Worm (Caenorhabditis elegans) whole organism, L2 larva: ENCODE results near the gene Y39B6A.7.
A peak's percentile ranks its signal among the peaks of the same experiment; 100 is the strongest.

Experiments
- C34F6.9 ChIP-seq: fragments of 150-350 bp; optimal IDR thresholded peaks from 2 replicates; lab custom pipeline; 2014; ENCODE audit warnings: missing biosample characterization, missing genetic modification characterization
- F13H6.1 ChIP-seq: sonication (generic microtip); optimal IDR thresholded peaks from 2 replicates; lab custom pipeline; 2016; ENCODE audit warnings: missing genetic modification characterization, missing compliant biosample characterization
- R02D3.7 ChIP-seq: fragments of 150-350 bp; optimal IDR thresholded peaks from 2 replicates; lab custom pipeline; 2014; ENCODE audit warnings: missing biosample characterization, missing genetic modification characterization
- Y55F3AM.14 ChIP-seq: fragments of 200-800 bp; sonication (Bioruptor generic); optimal IDR thresholded peaks from 2 replicates; lab custom pipeline; 2018; ENCODE audit warnings: mild to moderate bottlenecking, missing genetic modification characterization, missing compliant biosample characterization
- ZK546.5 ChIP-seq: sonication (generic microtip); optimal IDR thresholded peaks from 2 replicates; lab custom pipeline; 2017; ENCODE audit warnings: missing biosample characterization, missing genetic modification characterization
- alr-1 ChIP-seq: fragments of 150-350 bp; optimal IDR thresholded peaks from 2 replicates; lab custom pipeline; 2014; ENCODE audit warnings: missing biosample characterization, missing genetic modification characterization
- aly-2 ChIP-seq: fragments of 150-350 bp; optimal IDR thresholded peaks from 2 replicates; lab custom pipeline; 2014; ENCODE audit warnings: missing biosample characterization, missing genetic modification characterization
- ama-1 ChIP-seq: fragments of 150-350 bp; optimal IDR thresholded peaks from 2 replicates; lab custom pipeline; 2018; ENCODE audit warnings: inconsistent platforms
- blmp-1 ChIP-seq: sonication (generic microtip); optimal IDR thresholded peaks from 2 replicates; lab custom pipeline; 2017; ENCODE audit warnings: missing genetic modification characterization, mild to moderate bottlenecking, missing compliant biosample characterization, antibody characterized with exemption, moderate library complexity; ENCODE audit not compliant: insufficient read depth
- ceh-16 ChIP-seq: fragments of 150-350 bp; optimal IDR thresholded peaks from 2 replicates; lab custom pipeline; 2014; ENCODE audit warnings: missing biosample characterization, missing genetic modification characterization
- ceh-82 ChIP-seq: fragments of 150-350 bp; optimal IDR thresholded peaks from 2 replicates; lab custom pipeline; 2014; ENCODE audit warnings: missing biosample characterization, missing genetic modification characterization
- crh-2 ChIP-seq: sonication (generic microtip); optimal IDR thresholded peaks from 2 replicates; lab custom pipeline; 2017; ENCODE audit warnings: missing biosample characterization, missing genetic modification characterization
- dmd-4 ChIP-seq: sonication (generic microtip); optimal IDR thresholded peaks from 2 replicates; lab custom pipeline; 2017; ENCODE audit warnings: missing biosample characterization, missing genetic modification characterization
- egl-27 ChIP-seq: sonication (generic microtip); optimal IDR thresholded peaks from 3 replicates; lab custom pipeline; 2017; ENCODE audit warnings: missing biosample characterization, missing genetic modification reagents, missing genetic modification characterization
- elt-3 ChIP-seq: sonication (generic microtip); optimal IDR thresholded peaks from 2 replicates; lab custom pipeline; 2017; ENCODE audit warnings: missing biosample characterization, missing genetic modification characterization
- fos-1 ChIP-seq: fragments of 150-350 bp; optimal IDR thresholded peaks from 2 replicates; lab custom pipeline; 2014; ENCODE audit warnings: missing biosample characterization, missing genetic modification characterization
- gmeb-1 ChIP-seq: fragments of 150-350 bp; optimal IDR thresholded peaks from 2 replicates; lab custom pipeline; 2014; ENCODE audit warnings: missing biosample characterization, missing genetic modification characterization
- lin-11 ChIP-seq: fragments of 150-350 bp; sonication (generic microtip); optimal IDR thresholded peaks from 2 replicates; lab custom pipeline; 2014; ENCODE audit warnings: missing biosample characterization, missing genetic modification characterization, inconsistent platforms, mixed read lengths
- lin-13 ChIP-seq: fragments of 150-350 bp; optimal IDR thresholded peaks from 2 replicates; lab custom pipeline; 2014; ENCODE audit warnings: missing biosample characterization, missing genetic modification reagents, missing genetic modification characterization
- lin-39 ChIP-seq: fragments of 150-350 bp; optimal IDR thresholded peaks from 2 replicates; lab custom pipeline; 2014; ENCODE audit warnings: missing biosample characterization, missing genetic modification reagents, missing genetic modification characterization
- lsy-2 ChIP-seq, 2 experiments: fragments of 150-350 bp in 1 of 2; sonication (generic microtip) in 1 of 2; optimal IDR thresholded peaks; 2 replicates each; lab custom pipeline; 2014 to 2017; ENCODE audit warnings: missing biosample characterization in 2 of 2, missing genetic modification characterization in 2 of 2
- mbf-1 ChIP-seq: sonication (generic microtip); optimal IDR thresholded peaks from 2 replicates; lab custom pipeline; 2017; ENCODE audit warnings: missing biosample characterization, missing genetic modification characterization
- mdl-1 ChIP-seq, 2 experiments: fragments of 150-350 bp in 1 of 2; sonication (generic microtip) in 1 of 2; optimal IDR thresholded peaks; 2 replicates each; lab custom pipeline; 2017; ENCODE audit warnings: missing biosample characterization in 2 of 2, missing genetic modification characterization in 2 of 2
- nhr-10 ChIP-seq: sonication (generic microtip); optimal IDR thresholded peaks from 2 replicates; lab custom pipeline; 2017; ENCODE audit warnings: missing biosample characterization, missing genetic modification characterization
- nhr-11 ChIP-seq: fragments of 150-350 bp; optimal IDR thresholded peaks from 2 replicates; lab custom pipeline; 2014; ENCODE audit warnings: missing biosample characterization, missing genetic modification characterization
- nhr-12 ChIP-seq: fragments of 150-350 bp; optimal IDR thresholded peaks from 2 replicates; lab custom pipeline; 2014; ENCODE audit warnings: missing biosample characterization, missing genetic modification characterization
- nhr-129 ChIP-seq: fragments of 150-350 bp; optimal IDR thresholded peaks from 2 replicates; lab custom pipeline; 2014; ENCODE audit warnings: missing biosample characterization, missing genetic modification characterization
- nhr-21 ChIP-seq: fragments of 150-350 bp; optimal IDR thresholded peaks from 2 replicates; lab custom pipeline; 2014; ENCODE audit warnings: missing biosample characterization, missing genetic modification characterization
- nhr-23 ChIP-seq: fragments of 150-350 bp; optimal IDR thresholded peaks from 2 replicates; lab custom pipeline; 2014; ENCODE audit warnings: missing biosample characterization, missing genetic modification reagents, missing genetic modification characterization
- nhr-237 ChIP-seq: fragments of 150-350 bp; optimal IDR thresholded peaks from 2 replicates; lab custom pipeline; 2014; ENCODE audit warnings: missing biosample characterization, missing genetic modification characterization
- nhr-6 ChIP-seq: fragments of 150-350 bp; optimal IDR thresholded peaks from 2 replicates; lab custom pipeline; 2014; ENCODE audit warnings: missing biosample characterization, missing genetic modification characterization
- nhr-77 ChIP-seq: fragments of 150-350 bp; optimal IDR thresholded peaks from 2 replicates; lab custom pipeline; 2014; ENCODE audit warnings: missing biosample characterization, missing genetic modification characterization
- peb-1 ChIP-seq: fragments of 150-350 bp; optimal IDR thresholded peaks from 2 replicates; lab custom pipeline; 2014; ENCODE audit warnings: missing biosample characterization, missing genetic modification characterization
- sma-3 ChIP-seq: sonication (generic microtip); optimal IDR thresholded peaks from 2 replicates; lab custom pipeline; 2016; ENCODE audit warnings: missing genetic modification reagents, missing genetic modification characterization, missing compliant biosample characterization
- sma-9 ChIP-seq, 2 experiments: fragments of 150-350 bp in 1 of 2; sonication (generic microtip) in 1 of 2; optimal IDR thresholded peaks; 2 replicates each; lab custom pipeline; 2014 to 2016; ENCODE audit warnings: missing genetic modification characterization in 2 of 2, mild to moderate bottlenecking in 1 of 2, missing biosample characterization in 1 of 2, missing compliant biosample characterization in 1 of 2, missing genetic modification reagents in 1 of 2, moderate library complexity in 1 of 2
- unc-39 ChIP-seq: fragments of 150-350 bp; optimal IDR thresholded peaks from 2 replicates; lab custom pipeline; 2014; ENCODE audit warnings: missing biosample characterization, missing genetic modification characterization
- unc-55 ChIP-seq: fragments of 150-350 bp; sonication (generic microtip); optimal IDR thresholded peaks from 3 replicates; lab custom pipeline; 2014; ENCODE audit warnings: missing biosample characterization, missing genetic modification reagents, missing genetic modification characterization
- ztf-1 ChIP-seq: fragments of 200-800 bp; sonication (Bioruptor generic); conservative IDR thresholded peaks from 2 replicates; pipeline ENCODE4 v1.3.6; 2022; ENCODE audit warnings: missing genetic modification characterization, missing compliant biosample characterization
- ztf-11 ChIP-seq: sonication (generic microtip); optimal IDR thresholded peaks from 2 replicates; lab custom pipeline; 2017; ENCODE audit warnings: missing biosample characterization, missing genetic modification characterization

Gene Y39B6A.7

DNA sequence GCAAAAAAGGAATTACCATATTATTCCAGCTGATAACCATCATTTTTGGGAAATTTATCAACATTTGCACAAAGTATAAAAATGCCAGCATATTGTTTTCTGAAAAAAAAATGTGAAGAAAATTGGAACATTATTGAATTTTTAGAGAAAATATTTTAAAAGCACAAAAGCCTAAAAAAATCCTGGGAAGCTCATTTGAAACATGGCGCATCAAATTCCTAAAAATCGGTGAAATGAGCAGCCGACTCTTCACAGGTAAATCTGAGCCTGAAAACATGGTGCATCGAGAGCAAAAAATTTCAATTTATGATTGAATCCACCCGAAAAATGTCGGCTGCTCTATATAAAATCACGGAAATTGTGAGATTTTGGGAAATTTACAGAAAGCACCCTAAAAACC, at the start of gene Y39B6A.7:
TSS of gene Y39B6A.7 (minus strand) at position 101 of the 400 bp plus-strand sequence.
- TF ChIP-seq fos-1 (tag; lab: Kevin White, UChicago) (no peak), F13H6.1 (tag; lab: Kevin White, UChicago) (no peak), nhr-77 (tag; lab: Kevin White, UChicago) (no peak), blmp-1 (tag; lab: Kevin White, UChicago) (no peak), ztf-1 (GFP tag; lab: Robert Waterston, UW) (no peak), aly-2 (tag; lab: Kevin White, UChicago) (no peak), nhr-23 (tag; lab: Kevin White, UChicago) (no peak), nhr-12 (no peak), egl-27 (tag; lab: Kevin White, UChicago) (no peak), lin-11 (tag; lab: Kevin White, UChicago) (no peak), C34F6.9 (tag; lab: Kevin White, UChicago) (no peak), nhr-11 (tag; lab: Kevin White, UChicago) (no peak), ZK546.5 (tag; lab: Kevin White, UChicago) (no peak), peb-1 (no peak), lin-13 (GFP tag; lab: Kevin White, UChicago) (no peak), elt-3 (tag; lab: Kevin White, UChicago) (no peak)
- TF ChIP-seq, all 48 proteins: peak for 0

ce11 chrV:19189963-19190597, 41.1 kb upstream of the Y39B6A.7 start, which contains the start of the genes Y39B6A.3 and pph-5:
Gene Y39B6A.3, minus strand, starts transcription at chrV:19190013.
Gene pph-5, plus strand, starts transcription at chrV:19190547.
- TF ChIP-seq lsy-2 (tag; optimal IDR thresholded peaks at IDR 0.05; lab: Kevin White, UChicago) (peak; percentile 34 to 70), unc-55 (GFP tag; lab: Kevin White, UChicago) (peak; percentile 32), crh-2 (peak; percentile 44), C34F6.9 (tag; lab: Kevin White, UChicago) (peak; percentile 62), gmeb-1 (tag; lab: Kevin White, UChicago) (peak; percentile 39), alr-1 (no peak), Y55F3AM.14 (GFP tag; lab: Kevin White, UChicago) (no peak), lin-13 (GFP tag; lab: Kevin White, UChicago) (peak; percentile 71), nhr-129 (peak; percentile 31), R02D3.7 (tag; lab: Kevin White, UChicago) (peak; percentile 95)

DNA sequence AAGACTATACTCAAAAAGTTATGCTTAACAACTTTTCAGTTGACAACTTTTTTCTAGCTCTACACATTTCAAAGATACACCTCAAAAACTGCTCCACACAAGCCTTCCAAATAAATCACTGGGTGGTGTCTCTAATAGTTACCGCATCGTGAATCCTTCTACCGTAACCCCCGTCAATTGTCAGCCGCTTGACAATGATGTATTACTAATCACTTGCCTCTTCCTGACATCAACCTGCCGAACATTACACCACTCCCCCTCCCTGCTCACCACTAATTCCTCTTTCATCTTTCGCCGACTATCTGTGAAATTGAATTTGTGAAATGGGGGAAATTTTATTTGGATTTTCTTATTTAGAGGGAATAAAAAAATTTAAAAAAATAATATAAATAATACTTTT, 32.7 kb upstream of the Y39B6A.7 start:
- TF ChIP-seq F13H6.1 (tag; lab: Kevin White, UChicago) (no peak), alr-1 (no peak), nhr-21 (tag; lab: Kevin White, UChicago) (no peak), peb-1 (no peak), nhr-6 (tag; lab: Kevin White, UChicago) (no peak), mdl-1 (tag; optimal IDR thresholded peaks at IDR 0.05; lab: Kevin White, UChicago) (no peak), nhr-129 (no peak), ztf-1 (GFP tag; lab: Robert Waterston, UW) (no peak), Y55F3AM.14 (GFP tag; lab: Kevin White, UChicago) (no peak), nhr-11 (tag; lab: Kevin White, UChicago) (no peak), nhr-10 (tag; lab: Kevin White, UChicago) (no peak), R02D3.7 (tag; lab: Kevin White, UChicago) (no peak), lin-39 (tag; lab: Kevin White, UChicago) (no peak), sma-3 (GFP tag; lab: Kevin White, UChicago) (no peak), nhr-237 (tag; lab: Kevin White, UChicago) (no peak), aly-2 (tag; lab: Kevin White, UChicago) (no peak), ama-1 (no peak)

DNA sequence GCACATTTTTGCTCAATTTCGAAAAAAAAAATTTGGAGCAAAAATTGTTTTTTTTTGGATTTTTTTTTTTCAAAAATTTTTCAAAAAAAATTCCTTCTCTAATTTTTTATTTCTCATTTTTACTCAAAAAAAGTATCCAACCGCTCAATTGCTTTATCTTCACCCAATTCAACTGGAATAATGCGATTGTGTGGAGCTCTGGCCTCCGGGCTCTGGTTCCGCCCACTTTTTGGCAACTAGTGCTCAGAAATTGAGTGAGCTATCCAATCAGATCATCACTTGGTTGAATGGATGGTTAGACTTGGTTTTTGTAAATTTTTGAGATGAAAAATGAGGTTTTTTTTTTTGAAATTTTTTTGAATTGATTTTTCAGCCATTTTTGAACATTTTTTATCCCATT, 29.9 kb upstream of the Y39B6A.7 start:
- TF ChIP-seq ZK546.5 (tag; lab: Kevin White, UChicago) = no peak

DNA sequence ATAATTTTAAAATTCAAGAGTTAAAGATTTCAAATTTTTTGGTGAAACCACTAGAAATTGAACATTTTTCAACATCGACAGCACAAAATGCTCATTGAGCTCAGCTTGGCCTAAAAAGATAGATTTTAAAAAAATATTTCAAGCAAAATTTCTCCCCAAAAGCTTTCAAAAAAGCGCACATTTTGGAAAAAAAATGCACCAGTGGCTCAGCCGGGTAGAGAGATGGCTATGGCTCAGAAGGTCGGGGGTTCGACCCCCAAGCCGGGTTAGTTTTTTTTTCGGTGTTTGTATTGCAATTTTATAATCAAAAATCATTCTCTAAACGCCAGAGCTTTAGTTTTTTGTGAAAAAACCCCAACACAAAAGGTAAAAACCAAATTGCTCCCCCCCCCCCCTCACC, 28.8 kb upstream of the Y39B6A.7 start:
- TF ChIP-seq lsy-2 (tag; optimal IDR thresholded peaks at IDR 0.05; lab: Kevin White, UChicago) (no peak), dmd-4 (tag; lab: Kevin White, UChicago) (no peak), mbf-1 (tag; lab: Kevin White, UChicago) (no peak), sma-9 (GFP tag; optimal IDR thresholded peaks at IDR 0.05; lab: Kevin White, UChicago) (no peak), sma-9 (tag; optimal IDR thresholded peaks at IDR 0.05; lab: Kevin White, UChicago) (no peak), nhr-21 (tag; lab: Kevin White, UChicago) (no peak), nhr-237 (tag; lab: Kevin White, UChicago) (no peak), nhr-6 (tag; lab: Kevin White, UChicago) (no peak), blmp-1 (tag; lab: Kevin White, UChicago) (no peak), unc-55 (GFP tag; lab: Kevin White, UChicago) (no peak), ztf-11 (tag; lab: Kevin White, UChicago) (no peak), unc-39 (tag; lab: Kevin White, UChicago) (no peak), lin-11 (tag; lab: Kevin White, UChicago) (no peak), ama-1 (no peak), elt-3 (tag; lab: Kevin White, UChicago) (no peak), ceh-82 (no peak), alr-1 (no peak), ceh-16 (tag; lab: Kevin White, UChicago) (no peak)
